Fruit fly (Drosophila melanogaster) whole organism, prepupa: ENCODE measurements around the gene Gk1.

Experiments used
- Blimp-1 ChIP-seq: fragments of 200-800 bp; sonication (Bioruptor generic); optimal IDR thresholded peaks from 3 replicates; lab custom pipeline; 2017; ENCODE audit warnings: missing biosample characterization, missing genetic modification characterization, mild to moderate bottlenecking, moderate library complexity, missing genetic modification reagents
- CG10631 ChIP-seq: fragments of 200-800 bp; sonication (Bioruptor generic); optimal IDR thresholded peaks from 2 replicates; lab custom pipeline; 2016; ENCODE audit warnings: missing biosample characterization, missing genetic modification characterization
- CG10669 ChIP-seq: fragments of 200-800 bp; sonication (Bioruptor generic); optimal IDR thresholded peaks from 3 replicates; lab custom pipeline; 2018; ENCODE audit warnings: missing biosample characterization, mild to moderate bottlenecking, missing genetic modification characterization, moderate library complexity
- CG11294 ChIP-seq: fragments of 200-800 bp; sonication (Bioruptor generic); IDR thresholded peaks from 2 replicates; pipeline ENCODE4 v1.3.6; 2022; ENCODE audit warnings: missing biosample characterization, missing genetic modification characterization
- CG11902 ChIP-seq: fragments of 200-800 bp; sonication (Bioruptor generic); optimal IDR thresholded peaks from 3 replicates; lab custom pipeline; 2016; ENCODE audit warnings: missing biosample characterization, missing genetic modification characterization
- CG15336 ChIP-seq: fragments of 200-800 bp; sonication (Bioruptor generic); IDR thresholded peaks from 2 replicates; pipeline ENCODE4 v1.3.6; 2022; ENCODE audit warnings: missing biosample characterization, missing genetic modification characterization
- CG1621 ChIP-seq: fragments of 200-800 bp; sonication (Bioruptor generic); optimal IDR thresholded peaks from 3 replicates; lab custom pipeline; 2018; ENCODE audit warnings: missing biosample characterization, mild to moderate bottlenecking, missing genetic modification characterization
- CG16779 ChIP-seq: fragments of 200-800 bp; sonication (Bioruptor generic); optimal IDR thresholded peaks from 3 replicates; lab custom pipeline; 2017; ENCODE audit warnings: missing biosample characterization, mild to moderate bottlenecking, missing genetic modification characterization
- CG3032 ChIP-seq: fragments of 200-800 bp; optimal IDR thresholded peaks from 2 replicates; lab custom pipeline; 2019; ENCODE audit warnings: missing biosample characterization, mild to moderate bottlenecking, missing genetic modification characterization, moderate library complexity
- CG31627 ChIP-seq: fragments of 200-800 bp; sonication (Bioruptor generic); optimal IDR thresholded peaks from 3 replicates; lab custom pipeline; 2016; ENCODE audit warnings: missing biosample characterization, missing genetic modification characterization
- CG32006 ChIP-seq: fragments of 200-800 bp; sonication (Bioruptor generic); optimal IDR thresholded peaks from 3 replicates; lab custom pipeline; 2017; ENCODE audit warnings: missing biosample characterization, mild to moderate bottlenecking, missing genetic modification characterization
- CG34406 ChIP-seq: fragments of 200-800 bp; sonication (Bioruptor generic); optimal IDR thresholded peaks from 3 replicates; lab custom pipeline; 2016; ENCODE audit warnings: missing biosample characterization, missing genetic modification characterization
- CG3919 ChIP-seq: fragments of 200-800 bp; sonication (Bioruptor generic); optimal IDR thresholded peaks from 3 replicates; lab custom pipeline; 2016; ENCODE audit warnings: missing biosample characterization, missing genetic modification characterization
- CG4318 ChIP-seq: fragments of 200-800 bp; sonication (Bioruptor generic); optimal IDR thresholded peaks from 3 replicates; lab custom pipeline; 2017; ENCODE audit warnings: missing biosample characterization, mild to moderate bottlenecking, missing genetic modification characterization
- CG6163 ChIP-seq: fragments of 200-800 bp; sonication (Bioruptor generic); IDR thresholded peaks from 3 replicates; pipeline ENCODE4 v1.3.6; 2022; ENCODE audit warnings: missing biosample characterization, missing genetic modification characterization
- CG6792 ChIP-seq: fragments of 200-800 bp; sonication (Bioruptor generic); optimal IDR thresholded peaks from 3 replicates; lab custom pipeline; 2016; ENCODE audit warnings: missing biosample characterization, missing genetic modification characterization
- CG6808 ChIP-seq: fragments of 200-800 bp; sonication (Bioruptor generic); optimal IDR thresholded peaks from 3 replicates; lab custom pipeline; 2017; ENCODE audit warnings: missing biosample characterization, missing genetic modification characterization, mild to moderate bottlenecking, moderate library complexity, missing genetic modification reagents
- CG6854 ChIP-seq: fragments of 200-800 bp; sonication (Bioruptor generic); optimal IDR thresholded peaks from 2 replicates; lab custom pipeline; 2017; ENCODE audit warnings: missing biosample characterization, mild to moderate bottlenecking, missing genetic modification characterization
- CG7368 ChIP-seq: fragments of 200-800 bp; sonication (Bioruptor generic); optimal IDR thresholded peaks from 3 replicates; lab custom pipeline; 2016; ENCODE audit warnings: missing biosample characterization, missing genetic modification characterization
- CG8119 ChIP-seq: fragments of 200-800 bp; sonication (Bioruptor generic); IDR thresholded peaks from 3 replicates; pipeline ENCODE4 v1.3.6; 2022; ENCODE audit warnings: missing biosample characterization, missing genetic modification characterization
- CG8319 ChIP-seq: fragments of 200-800 bp; sonication (Bioruptor generic); optimal IDR thresholded peaks from 3 replicates; lab custom pipeline; 2016; ENCODE audit warnings: missing biosample characterization, missing genetic modification characterization
- CG8632 ChIP-seq: fragments of 200-800 bp; sonication (Bioruptor generic); optimal IDR thresholded peaks from 3 replicates; lab custom pipeline; 2016; ENCODE audit warnings: missing biosample characterization, missing genetic modification characterization
- CG9139 ChIP-seq: fragments of 200-800 bp; sonication (Bioruptor generic); optimal IDR thresholded peaks from 3 replicates; lab custom pipeline; 2017; ENCODE audit warnings: missing biosample characterization, mild to moderate bottlenecking, missing genetic modification characterization
- Eip75B ChIP-seq: fragments of 200-800 bp; sonication (Bioruptor generic); optimal IDR thresholded peaks from 3 replicates; lab custom pipeline; 2016; ENCODE audit warnings: missing biosample characterization, missing genetic modification characterization
- Eip78C ChIP-seq: fragments of 200-800 bp; sonication (Bioruptor generic); peaks from one replicate; lab custom pipeline; 2016; ENCODE audit warnings: missing biosample characterization, missing genetic modification characterization
- Ets21C ChIP-seq: fragments of 200-800 bp; sonication (Bioruptor generic); optimal IDR thresholded peaks from 3 replicates; lab custom pipeline; 2016; ENCODE audit warnings: missing biosample characterization, missing genetic modification characterization
- Gug ChIP-seq: fragments of 200-800 bp; sonication (Bioruptor generic); IDR thresholded peaks from 2 replicates; pipeline ENCODE4 v1.3.6; 2022; ENCODE audit warnings: missing biosample characterization, missing genetic modification characterization
- Hr38 ChIP-seq: sonication (Bioruptor generic); optimal IDR thresholded peaks from 2 replicates; lab custom pipeline; 2016; ENCODE audit warnings: missing biosample characterization, missing genetic modification characterization
- Hr39 ChIP-seq: fragments of 200-800 bp; sonication (Bioruptor generic); optimal IDR thresholded peaks from 2 replicates; lab custom pipeline; 2016; ENCODE audit warnings: missing biosample characterization, missing genetic modification characterization
- Hr4 ChIP-seq: fragments of 200-800 bp; sonication (Bioruptor generic); optimal IDR thresholded peaks from 3 replicates; lab custom pipeline; 2016; ENCODE audit warnings: missing biosample characterization, missing genetic modification characterization
- Lpt ChIP-seq: fragments of 200-800 bp; sonication (Bioruptor generic); optimal IDR thresholded peaks from 3 replicates; lab custom pipeline; 2016; ENCODE audit warnings: missing biosample characterization, missing genetic modification characterization
- Met ChIP-seq: fragments of 200-800 bp; sonication (Bioruptor generic); optimal IDR thresholded peaks from 3 replicates; lab custom pipeline; 2016; ENCODE audit warnings: missing biosample characterization, missing genetic modification characterization
- Smox ChIP-seq: fragments of 200-800 bp; sonication (Bioruptor generic); optimal IDR thresholded peaks from 3 replicates; lab custom pipeline; 2016; ENCODE audit warnings: missing biosample characterization, missing genetic modification characterization
- Sox102F ChIP-seq: fragments of 200-800 bp; sonication (Bioruptor generic); optimal IDR thresholded peaks from 2 replicates; lab custom pipeline; 2016; ENCODE audit warnings: missing biosample characterization, mild to moderate bottlenecking, missing genetic modification characterization
- Sox14 ChIP-seq: fragments of 200-800 bp; sonication (Bioruptor generic); optimal IDR thresholded peaks from 3 replicates; lab custom pipeline; 2016; ENCODE audit warnings: missing biosample characterization, missing genetic modification characterization
- Sox15 ChIP-seq: fragments of 200-800 bp; sonication (Bioruptor generic); optimal IDR thresholded peaks from 3 replicates; lab custom pipeline; 2016; ENCODE audit warnings: missing biosample characterization, missing genetic modification characterization
- achi ChIP-seq: fragments of 200-800 bp; sonication (Bioruptor generic); optimal IDR thresholded peaks from 3 replicates; lab custom pipeline; 2016; ENCODE audit warnings: missing biosample characterization, missing genetic modification characterization
- cyc ChIP-seq: fragments of 200-800 bp; sonication (Bioruptor generic); optimal IDR thresholded peaks from 3 replicates; lab custom pipeline; 2016; ENCODE audit warnings: missing biosample characterization, missing genetic modification characterization
- eg ChIP-seq: fragments of 200-800 bp; sonication (Bioruptor generic); IDR thresholded peaks from 3 replicates; pipeline ENCODE4 v1.3.6; 2022; ENCODE audit warnings: missing biosample characterization, missing genetic modification characterization
- esn ChIP-seq: fragments of 200-800 bp; sonication (Bioruptor generic); optimal IDR thresholded peaks from 2 replicates; lab custom pipeline; 2016; ENCODE audit warnings: missing biosample characterization, mild to moderate bottlenecking, missing genetic modification characterization, moderate library complexity
- fd59A ChIP-seq: fragments of 200-800 bp; sonication (Bioruptor generic); optimal IDR thresholded peaks from 2 replicates; lab custom pipeline; 2017; ENCODE audit warnings: missing biosample characterization, mild to moderate bottlenecking, missing genetic modification characterization, missing genetic modification reagents
- fd85E ChIP-seq: fragments of 200-800 bp; sonication (Bioruptor generic); optimal IDR thresholded peaks from 3 replicates; lab custom pipeline; 2016; ENCODE audit warnings: missing biosample characterization, missing genetic modification characterization
- fkh ChIP-seq: fragments of 200-800 bp; sonication (Bioruptor generic); optimal IDR thresholded peaks from 3 replicates; lab custom pipeline; 2017; ENCODE audit warnings: missing biosample characterization, mild to moderate bottlenecking, missing genetic modification characterization, moderate library complexity
- lz ChIP-seq: fragments of 200-800 bp; sonication (Bioruptor generic); optimal IDR thresholded peaks from 3 replicates; lab custom pipeline; 2016; ENCODE audit warnings: missing biosample characterization, missing genetic modification characterization
- net ChIP-seq: fragments of 200-800 bp; sonication (Bioruptor generic); optimal IDR thresholded peaks from 3 replicates; lab custom pipeline; 2016; ENCODE audit warnings: missing biosample characterization, missing genetic modification characterization
- pdm3 ChIP-seq: fragments of 200-800 bp; sonication (Bioruptor generic); optimal IDR thresholded peaks from 3 replicates; lab custom pipeline; 2016; ENCODE audit warnings: missing biosample characterization, missing genetic modification characterization
- salr ChIP-seq, 2 experiments: fragments of 200-800 bp; sonication (Bioruptor generic); optimal IDR thresholded peaks; 3 replicates each; lab custom pipeline; 2016 to 2018; ENCODE audit warnings: missing biosample characterization in 2 of 2, missing genetic modification characterization in 2 of 2, mild to moderate bottlenecking in 1 of 2
- spab ChIP-seq: fragments of 200-800 bp; sonication (Bioruptor generic); optimal IDR thresholded peaks from 2 replicates; lab custom pipeline; 2017; ENCODE audit warnings: missing biosample characterization, mild to moderate bottlenecking, missing genetic modification characterization, missing genetic modification reagents
- ss ChIP-seq, 2 experiments: fragments of 200-800 bp; sonication (Bioruptor generic); optimal IDR thresholded peaks; 2 replicates in 1 of 2; 3 replicates in 1 of 2; lab custom pipeline; 2017 to 2018; ENCODE audit warnings: mild to moderate bottlenecking in 2 of 2, missing biosample characterization in 2 of 2, missing genetic modification characterization in 2 of 2, moderate library complexity in 1 of 2
- svp ChIP-seq: fragments of 200-800 bp; sonication (Bioruptor generic); peaks from one replicate; lab custom pipeline; 2016; ENCODE audit warnings: missing biosample characterization, missing genetic modification characterization
- topi ChIP-seq: fragments of 200-800 bp; sonication (Bioruptor generic); optimal IDR thresholded peaks from 3 replicates; lab custom pipeline; 2016; ENCODE audit warnings: missing biosample characterization, missing genetic modification characterization
- vri ChIP-seq: fragments of 200-800 bp; sonication (Bioruptor generic); optimal IDR thresholded peaks from 3 replicates; lab custom pipeline; 2016; ENCODE audit warnings: missing biosample characterization, mild to moderate bottlenecking, missing genetic modification characterization

Gk1 gene

DNA sequence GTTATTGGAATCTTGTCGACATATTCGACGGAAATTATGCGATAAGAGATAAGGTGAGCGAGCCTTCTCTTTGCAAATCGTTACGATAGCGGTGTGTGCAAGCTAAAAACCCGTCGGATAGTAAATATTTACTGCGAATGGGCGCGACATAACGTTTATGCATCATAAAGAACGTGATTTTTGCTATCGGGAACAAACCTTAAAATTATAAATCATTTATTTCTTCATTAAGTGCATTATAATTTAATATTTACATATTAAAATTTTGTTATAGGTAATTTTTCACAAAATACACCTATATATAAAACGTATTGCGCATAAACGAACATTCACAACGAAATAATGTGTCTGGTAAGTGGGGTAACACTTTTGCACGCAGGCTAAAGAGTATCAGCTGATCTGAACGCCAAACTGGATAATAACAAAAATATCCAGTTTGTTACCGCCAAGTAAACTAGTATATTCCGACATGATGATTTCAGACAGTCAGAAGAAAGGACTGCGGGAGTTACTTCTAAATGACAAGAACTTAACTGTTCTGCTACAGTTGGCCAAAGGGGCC is at the start of gene Gk1, which contains the start of gene CG13876:
Gene Gk1, minus strand, starts transcription at position 122 of the 562 bp plus-strand sequence.
Gene CG13876, plus strand, starts transcription at position 412 of the 562 bp plus-strand sequence.
- TF ChIP-seq salr (GFP tag; optimal IDR thresholded peaks at IDR 0.05; lab: Kevin White, UChicago) (peak in 1 of 2 experiments; percentile 89), fd85E (peak; percentile 42), CG34406 (GFP tag; lab: Kevin White, UChicago) (peak; percentile 97), CG10631 (peak; percentile 96), achi (GFP tag; lab: Kevin White, UChicago) (peak; percentile 95), CG6163 (GFP tag; lab: Robert Waterston, UW) (peak; percentile 97), eg (GFP tag; lab: Robert Waterston, UW) (peak; percentile 98), Blimp-1 (GFP tag; lab: Kevin White, UChicago) (peak; percentile 84), cyc (GFP tag; lab: Kevin White, UChicago) (peak; percentile 80), Eip75B (GFP tag; lab: Kevin White, UChicago) (no peak), svp (GFP tag; lab: Kevin White, UChicago) (peak; percentile 96), CG15336 (GFP tag; lab: Robert Waterston, UW) (peak; percentile 98), CG9139 (GFP tag; lab: Kevin White, UChicago) (peak; percentile 96), Met (GFP tag; lab: Kevin White, UChicago) (no peak), CG4318 (GFP tag; lab: Kevin White, UChicago) (no peak), CG7368 (GFP tag; lab: Kevin White, UChicago) (no peak), Smox (GFP tag; lab: Kevin White, UChicago) (no peak), Lpt (GFP tag; lab: Kevin White, UChicago) (peak; percentile 94), CG16779 (tag; lab: Kevin White, UChicago) (peak; percentile 95), Sox14 (GFP tag; lab: Kevin White, UChicago) (peak; percentile 90), esn (GFP tag; lab: Kevin White, UChicago) (peak; percentile 93), CG8319 (GFP tag; lab: Kevin White, UChicago) (no peak), CG8632 (GFP tag; lab: Kevin White, UChicago) (peak; percentile 96), fkh (GFP tag; lab: Kevin White, UChicago) (peak; percentile 99), CG31627 (GFP tag; lab: Kevin White, UChicago) (peak; percentile 75), topi (peak; percentile 91), fd59A (GFP tag; lab: Kevin White, UChicago) (peak; percentile 85), ss (GFP tag; optimal IDR thresholded peaks at IDR 0.05; lab: Kevin White, UChicago) (peak; percentile 95 to 97), Ets21C (GFP tag; lab: Kevin White, UChicago) (no peak), pdm3 (GFP tag; lab: Kevin White, UChicago) (no peak), CG11294 (peak; percentile 89), Hr38 (GFP tag; lab: Kevin White, UChicago) (no peak), Eip78C (peak; percentile 98), lz (GFP tag; lab: Kevin White, UChicago) (peak; percentile 84), CG3919 (GFP tag; lab: Kevin White, UChicago) (peak; percentile 94), net (GFP tag; lab: Kevin White, UChicago) (peak; percentile 94), vri (GFP tag; lab: Kevin White, UChicago) (peak; percentile 92), Hr39 (GFP tag; lab: Kevin White, UChicago) (no peak), Sox102F (GFP tag; lab: Kevin White, UChicago) (no peak), spab (GFP tag; lab: Kevin White, UChicago) (peak; percentile 90), Hr4 (GFP tag; lab: Kevin White, UChicago) (no peak), CG6792 (GFP tag; lab: Kevin White, UChicago) (peak; percentile 92), Sox15 (peak; percentile 83), CG1621 (peak; percentile 92), CG32006 (GFP tag; lab: Kevin White, UChicago) (peak; percentile 96), CG10669 (peak; percentile 94), CG3032 (tag; lab: Kevin White, UChicago) (peak; percentile 98), Gug (GFP tag; lab: Robert Waterston, UW) (peak; percentile 94), CG8119 (GFP tag; lab: Robert Waterston, UW) (peak; percentile 97), CG11902 (peak; percentile 73), CG6854 (GFP tag; lab: Kevin White, UChicago) (peak; percentile 90), CG6808 (GFP tag; lab: Kevin White, UChicago) (no peak)
